Worm (Caenorhabditis elegans) whole organism, mixed stage, embryonic: ENCODE data around the gene osm-11.

ENCODE experiments used
- blmp-1 ChIP-seq: fragments of 150-350 bp; optimal IDR thresholded peaks from 2 replicates; lab custom pipeline; 2014; ENCODE audit warnings: missing biosample characterization, missing genetic modification characterization
- drap-1 ChIP-seq: fragments of 200-800 bp; sonication (Bioruptor generic); optimal IDR thresholded peaks from 3 replicates; lab custom pipeline; 2018; ENCODE audit warnings: mild to moderate bottlenecking, missing genetic modification characterization, missing compliant biosample characterization
- lin-13 ChIP-seq: fragments of 150-350 bp; optimal IDR thresholded peaks from 2 replicates; lab custom pipeline; 2014; ENCODE audit warnings: missing biosample characterization, missing genetic modification characterization
- mep-1 ChIP-seq: fragments of 150-350 bp; optimal IDR thresholded peaks from 2 replicates; lab custom pipeline; 2017; ENCODE audit warnings: missing biosample characterization, missing genetic modification reagents, missing genetic modification characterization, inconsistent platforms
- nhr-12 ChIP-seq: fragments of 150-350 bp; optimal IDR thresholded peaks from 2 replicates; lab custom pipeline; 2014; ENCODE audit warnings: missing biosample characterization, missing genetic modification characterization
- nhr-2 ChIP-seq: fragments of 150-350 bp; optimal IDR thresholded peaks from 2 replicates; lab custom pipeline; 2014; ENCODE audit warnings: missing biosample characterization, missing genetic modification characterization
- nhr-237 ChIP-seq: fragments of 150-350 bp; optimal IDR thresholded peaks from 2 replicates; lab custom pipeline; 2014; ENCODE audit warnings: missing biosample characterization, missing genetic modification characterization
- nhr-28 ChIP-seq: fragments of 150-350 bp; optimal IDR thresholded peaks from 2 replicates; lab custom pipeline; 2014; ENCODE audit warnings: missing biosample characterization, missing genetic modification characterization
- pha-4 ChIP-seq: fragments of 150-350 bp; optimal IDR thresholded peaks from 2 replicates; lab custom pipeline; 2018; ENCODE audit warnings: missing biosample characterization, missing genetic modification reagents, missing genetic modification characterization
- snpc-4 ChIP-seq: fragments of 150-350 bp; optimal IDR thresholded peaks from 2 replicates; lab custom pipeline; 2014; ENCODE audit warnings: missing biosample characterization, missing genetic modification characterization
- sptf-1 ChIP-seq: sonication (generic microtip); optimal IDR thresholded peaks from 2 replicates; lab custom pipeline; 2017; ENCODE audit warnings: mild to moderate bottlenecking, missing genetic modification characterization, moderate library complexity, missing compliant biosample characterization
- unc-62 ChIP-seq: fragments of 150-350 bp; optimal IDR thresholded peaks from 2 replicates; lab custom pipeline; 2014; ENCODE audit warnings: missing biosample characterization, missing genetic modification reagents, missing genetic modification characterization
- ztf-11 ChIP-seq: fragments of 150-350 bp; optimal IDR thresholded peaks from 2 replicates; lab custom pipeline; 2014; ENCODE audit warnings: missing biosample characterization, missing genetic modification characterization

DNA sequence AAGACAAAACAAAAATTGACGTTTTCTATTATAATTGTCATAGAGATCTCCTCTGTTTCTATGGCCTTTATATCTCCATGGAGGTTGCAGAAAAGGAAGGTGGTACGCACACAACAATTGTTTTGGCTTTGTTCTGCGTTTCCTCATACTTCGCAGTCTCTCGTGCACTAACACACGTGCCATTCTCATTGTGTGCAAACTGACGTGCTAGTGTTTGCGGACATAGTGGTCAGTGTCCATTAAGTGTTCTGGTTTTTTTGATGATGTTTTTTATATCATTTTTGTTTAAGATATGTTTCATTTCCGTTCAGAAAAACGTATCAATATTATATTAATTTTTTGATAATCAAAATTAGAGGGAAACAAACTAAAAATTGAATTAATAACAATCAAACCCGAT lies 30.0 kb upstream of the osm-11 start, which contains the start of gene C36E6.2:
- TF ChIP-seq pha-4 (tag; lab: Kevin White, UChicago) (peak; percentile 66), drap-1 (GFP tag; lab: Kevin White, UChicago) (peak; percentile 1), nhr-2 (tag; lab: Kevin White, UChicago) (no peak), mep-1 (tag; lab: Kevin White, UChicago) (peak; percentile 69), nhr-12 (no peak), nhr-237 (tag; lab: Kevin White, UChicago) (no peak), blmp-1 (tag; lab: Kevin White, UChicago) (no peak), unc-62 (no peak), sptf-1 (tag; lab: Kevin White, UChicago) (peak; percentile 59), nhr-28 (no peak), ztf-11 (tag; lab: Kevin White, UChicago) (no peak), lin-13 (tag; lab: Kevin White, UChicago) (peak; percentile 57), snpc-4 (no peak)
